Fruit fly (Drosophila melanogaster) whole organism, prepupa: ENCODE data around the gene spdo.

Experiments used
- CG34406 ChIP-seq: fragments of 200-800 bp; sonication (Bioruptor generic); optimal IDR thresholded peaks from 3 replicates; lab custom pipeline; 2016; ENCODE audit warnings: missing biosample characterization, missing genetic modification characterization
- CG7368 ChIP-seq: fragments of 200-800 bp; sonication (Bioruptor generic); optimal IDR thresholded peaks from 3 replicates; lab custom pipeline; 2016; ENCODE audit warnings: missing biosample characterization, missing genetic modification characterization
- CG8119 ChIP-seq: fragments of 200-800 bp; sonication (Bioruptor generic); IDR thresholded peaks from 3 replicates; pipeline ENCODE4 v1.3.6; 2022; ENCODE audit warnings: missing biosample characterization, missing genetic modification characterization
- Ets96B ChIP-seq: fragments of 200-800 bp; optimal IDR thresholded peaks from 2 replicates; lab custom pipeline; 2019; ENCODE audit warnings: missing biosample characterization, mild to moderate bottlenecking, missing genetic modification characterization, moderate library complexity
- Met ChIP-seq: fragments of 200-800 bp; sonication (Bioruptor generic); optimal IDR thresholded peaks from 3 replicates; lab custom pipeline; 2016; ENCODE audit warnings: missing biosample characterization, missing genetic modification characterization
- OdsH ChIP-seq: fragments of 200-800 bp; sonication (Bioruptor generic); optimal IDR thresholded peaks from 3 replicates; lab custom pipeline; 2016; ENCODE audit warnings: missing biosample characterization, missing genetic modification characterization
- Smox ChIP-seq: fragments of 200-800 bp; sonication (Bioruptor generic); optimal IDR thresholded peaks from 3 replicates; lab custom pipeline; 2016; ENCODE audit warnings: missing biosample characterization, missing genetic modification characterization
- Sox14 ChIP-seq: fragments of 200-800 bp; sonication (Bioruptor generic); optimal IDR thresholded peaks from 3 replicates; lab custom pipeline; 2016; ENCODE audit warnings: missing biosample characterization, missing genetic modification characterization
- eg ChIP-seq: fragments of 200-800 bp; sonication (Bioruptor generic); IDR thresholded peaks from 3 replicates; pipeline ENCODE4 v1.3.6; 2022; ENCODE audit warnings: missing biosample characterization, missing genetic modification characterization
- salr ChIP-seq, 2 experiments: fragments of 200-800 bp; sonication (Bioruptor generic); optimal IDR thresholded peaks; 3 replicates each; lab custom pipeline; 2016 to 2018; ENCODE audit warnings: missing biosample characterization in 2 of 2, missing genetic modification characterization in 2 of 2, mild to moderate bottlenecking in 1 of 2

- no peak for TF ChIP-seq Smox (GFP tag; lab: Kevin White, UChicago)
- no peak for TF ChIP-seq OdsH (GFP tag; lab: Kevin White, UChicago)
- TF ChIP-seq CG34406 (GFP tag; lab: Kevin White, UChicago), result no peak
- no peak for TF ChIP-seq Met (GFP tag; lab: Kevin White, UChicago)
- no peak for TF ChIP-seq Sox14 (GFP tag; lab: Kevin White, UChicago)
- TF ChIP-seq salr (GFP tag; optimal IDR thresholded peaks at IDR 0.05; lab: Kevin White, UChicago), result no peak
- TF ChIP-seq Ets96B (tag; lab: Kevin White, UChicago), result no peak
- TF ChIP-seq eg, result no peak
- no peak for TF ChIP-seq CG8119 (GFP tag; lab: Robert Waterston, UW)
- TF ChIP-seq CG7368, result no peak
Observed at dm6 chr3R:30487828-30488227, 11.3 kb downstream of the spdo start, which contains the start of gene Jon99Fii.
